Worm (Caenorhabditis elegans) whole organism, L3 larva: ENCODE data around the gene sri-48.
"Not testable (repeated sequence)": the region's sequence is repeated elsewhere in the genome, so short reads cannot be mapped to it uniquely, and the experiment has no call there.

Experiments
- ZK546.5 ChIP-seq: sonication (generic microtip); optimal IDR thresholded peaks from 2 replicates; lab custom pipeline; 2017; ENCODE audit warnings: missing biosample characterization, missing genetic modification characterization
- aly-2 ChIP-seq: fragments of 150-350 bp; optimal IDR thresholded peaks from 2 replicates; lab custom pipeline; 2014; ENCODE audit warnings: missing biosample characterization, missing genetic modification characterization
- ceh-82 ChIP-seq: fragments of 150-350 bp; optimal IDR thresholded peaks from 2 replicates; lab custom pipeline; 2014; ENCODE audit warnings: missing biosample characterization, missing genetic modification characterization
- daf-12 ChIP-seq: fragments of 150-350 bp; optimal IDR thresholded peaks from 2 replicates; lab custom pipeline; 2014; ENCODE audit warnings: missing biosample characterization, missing genetic modification reagents, missing genetic modification characterization
- elt-1 ChIP-seq: fragments of 150-350 bp; optimal IDR thresholded peaks from 2 replicates; lab custom pipeline; 2014; ENCODE audit warnings: missing biosample characterization, missing genetic modification characterization
- fos-1 ChIP-seq: fragments of 150-350 bp; optimal IDR thresholded peaks from 2 replicates; lab custom pipeline; 2014; ENCODE audit warnings: missing biosample characterization, missing genetic modification characterization
- nhr-77 ChIP-seq: fragments of 150-350 bp; optimal IDR thresholded peaks from 2 replicates; lab custom pipeline; 2014; ENCODE audit warnings: missing biosample characterization, missing genetic modification characterization
- pha-4 ChIP-seq: fragments of 150-350 bp; optimal IDR thresholded peaks from 2 replicates; lab custom pipeline; 2014; ENCODE audit warnings: missing biosample characterization, missing genetic modification reagents, missing genetic modification characterization
- pqm-1 ChIP-seq: fragments of 150-350 bp; optimal IDR thresholded peaks from 2 replicates; lab custom pipeline; 2017; ENCODE audit warnings: missing biosample characterization, missing genetic modification characterization, inconsistent platforms
- tbx-2 ChIP-seq: sonication (generic microtip); optimal IDR thresholded peaks from 2 replicates; lab custom pipeline; 2016; ENCODE audit warnings: mild to moderate bottlenecking, missing genetic modification characterization, missing compliant biosample characterization
- unc-39 ChIP-seq: sonication (generic microtip); optimal IDR thresholded peaks from 4 replicates; lab custom pipeline; 2017; ENCODE audit warnings: missing biosample characterization, missing genetic modification characterization
- unc-62 ChIP-seq: fragments of 150-350 bp; sonication (generic microtip); optimal IDR thresholded peaks from 4 replicates; lab custom pipeline; 2014; ENCODE audit warnings: missing biosample characterization, missing genetic modification reagents, missing genetic modification characterization
- zag-1 ChIP-seq: fragments of 150-350 bp; optimal IDR thresholded peaks from 2 replicates; lab custom pipeline; 2014; ENCODE audit warnings: missing biosample characterization, missing genetic modification characterization

DNA sequence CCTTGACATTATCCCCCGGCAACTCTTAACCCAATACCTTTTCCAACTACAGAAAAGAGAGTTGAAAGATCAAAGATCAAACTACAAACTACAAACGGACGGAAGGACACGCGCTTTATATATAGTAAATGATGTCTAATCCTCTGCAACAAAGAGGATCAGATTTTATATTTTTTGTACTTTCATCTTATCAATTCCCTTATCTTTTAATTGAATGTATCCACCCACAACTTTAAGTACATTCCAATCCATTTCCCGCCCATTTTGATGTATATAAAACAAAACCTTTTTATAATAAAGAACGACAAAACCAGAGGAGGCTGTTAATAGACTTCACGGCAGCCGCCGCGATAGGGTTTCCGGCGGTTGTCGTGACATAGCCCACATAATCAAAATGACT, 23.5 kb downstream of the sri-48 start, which contains the start of gene sri-40:
- not testable (repeated sequence) for TF ChIP-seq daf-12 (tag; lab: Kevin White, UChicago); pqm-1 (tag; lab: Kevin White, UChicago); ZK546.5 (tag; lab: Kevin White, UChicago); ceh-82; zag-1 (tag; lab: Kevin White, UChicago); unc-62 (GFP tag; lab: Kevin White, UChicago); pha-4 (tag; lab: Kevin White, UChicago); unc-39 (tag; lab: Kevin White, UChicago); elt-1; nhr-77; tbx-2 (tag; lab: Kevin White, UChicago); fos-1; aly-2
